Worm (Caenorhabditis elegans): ENCODE data around the gene Y79H2A.2.

Y79H2A.2 gene

DNA sequence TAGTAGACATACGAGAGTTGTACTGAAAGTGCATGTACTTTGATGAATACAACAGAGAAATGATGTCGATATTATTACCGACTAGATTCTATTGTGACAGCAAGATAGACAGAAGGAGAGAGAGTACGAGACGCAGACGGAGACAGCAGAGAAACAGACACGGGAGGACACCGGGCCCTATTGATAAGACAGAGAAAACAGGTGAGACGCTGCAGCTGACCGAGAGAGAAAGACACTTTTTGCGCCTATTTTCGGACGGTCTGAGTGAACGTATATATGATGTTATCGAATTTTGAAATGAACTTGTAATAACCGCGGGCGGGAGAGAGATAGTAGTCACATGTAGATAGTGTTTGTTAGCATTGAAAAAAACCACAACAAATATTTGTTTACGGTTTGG, 27.3 kb downstream of the Y79H2A.2 start (continued):
- TF ChIP-seq somi-1 (GFP tag; optimal IDR thresholded peaks at IDR 0.05): no peak
- TF ChIP-seq F39B2.1 (GFP tag; IDR thresholded peaks at IDR 0.05): no peak
- TF ChIP-seq C17E4.6 (GFP tag; IDR thresholded peaks at IDR 0.05): no peak
- no peak for TF ChIP-seq ceh-91 (GFP tag; IDR thresholded peaks at IDR 0.05)
- no peak for TF ChIP-seq unc-130 (GFP tag; optimal IDR thresholded peaks at IDR 0.05)
- no peak for TF ChIP-seq ceh-27 (GFP tag; optimal IDR thresholded peaks at IDR 0.05)
- TF ChIP-seq C06A6.2 (GFP tag; conservative IDR thresholded peaks at IDR 0.05): no peak
- TF ChIP-seq nfya-2 (GFP tag; IDR thresholded peaks at IDR 0.05): no peak
- no peak for TF ChIP-seq hrde-1 (tag; optimal IDR thresholded peaks at IDR 0.05; ENCODE audit: borderline replicate concordance)
- no peak for TF ChIP-seq nhr-179 (tag; optimal IDR thresholded peaks at IDR 0.05)
- TF ChIP-seq ztf-28 (GFP tag; IDR thresholded peaks at IDR 0.05): no peak
- no peak for TF ChIP-seq D2030.7 (GFP tag; IDR thresholded peaks at IDR 0.05)
- peak; percentile 80 for TF ChIP-seq attf-5 (GFP tag; optimal IDR thresholded peaks at IDR 0.05)
- TF ChIP-seq chd-7 (tag; optimal IDR thresholded peaks at IDR 0.05): no peak
- TF ChIP-seq Y56A3A.18 (GFP tag; IDR thresholded peaks at IDR 0.05): no peak
- TF ChIP-seq hmg-1.2 (GFP tag; IDR thresholded peaks at IDR 0.05): peak; percentile 47; the same call in 1 of the 2 replicates
- no peak for TF ChIP-seq Y67H2A.10 (GFP tag; conservative IDR thresholded peaks at IDR 0.05)
- TF ChIP-seq F22D6.2 (tag; optimal IDR thresholded peaks at IDR 0.05): no peak
- TF ChIP-seq dox-1 (GFP tag; IDR thresholded peaks at IDR 0.05): peak; percentile 78
- TF ChIP-seq lir-1 (GFP tag; conservative IDR thresholded peaks at IDR 0.05): no peak; the same call in 1 of the 2 replicates
- no peak for TF ChIP-seq athp-1 (tag; optimal IDR thresholded peaks at IDR 0.05)
- TF ChIP-seq F23B12.7 (tag; optimal IDR thresholded peaks at IDR 0.05; ENCODE audit: insufficient read depth): no peak
- no peak for TF ChIP-seq B0035.1 (tag; optimal IDR thresholded peaks at IDR 0.05)
- TF ChIP-seq nfya-1 (tag; optimal IDR thresholded peaks at IDR 0.05; ENCODE audit: borderline replicate concordance, insufficient read depth): no peak
- no peak for TF ChIP-seq bed-1 (GFP tag; IDR thresholded peaks at IDR 0.05)
- 0 out of 2 replicates have a peak, but pooled peaks have one; percentile 35 for TF ChIP-seq nfyb-1 (GFP tag; IDR thresholded peaks at IDR 0.05)
- TF ChIP-seq xnd-1 (tag; optimal IDR thresholded peaks at IDR 0.05): no peak
- TF ChIP-seq egl-44 (GFP tag; IDR thresholded peaks at IDR 0.05): no peak
- no peak for TF ChIP-seq snpc-3.4 (tag; optimal IDR thresholded peaks at IDR 0.05)
- no peak for TF ChIP-seq lin-26 (GFP tag; IDR thresholded peaks at IDR 0.05)
- TF ChIP-seq F57A8.1 (GFP tag; optimal IDR thresholded peaks at IDR 0.05): no peak
- TF ChIP-seq dpff-1 (tag; optimal IDR thresholded peaks at IDR 0.05): no peak
- TF ChIP-seq tbp1 (GFP tag; optimal IDR thresholded peaks at IDR 0.05): no peak
- TF ChIP-seq madf-10 (tag; optimal IDR thresholded peaks at IDR 0.05): peak; percentile 10
- TF ChIP-seq ztf-3 (GFP tag; optimal IDR thresholded peaks at IDR 0.05): no peak
- no peak for TF ChIP-seq egl-18 (GFP tag; IDR thresholded peaks at IDR 0.05)
- no peak for TF ChIP-seq tbx-9 (tag; optimal IDR thresholded peaks at IDR 0.05; ENCODE audit: borderline replicate concordance)
- TF ChIP-seq ceh-79 (tag; optimal IDR thresholded peaks at IDR 0.05): no peak
- TF ChIP-seq F49E8.2 (tag; optimal IDR thresholded peaks at IDR 0.05; ENCODE audit: insufficient read depth): no peak
- peak; percentile 17 for TF ChIP-seq lin-40 (tag; optimal IDR thresholded peaks at IDR 0.05)
- TF ChIP-seq mes-4 (tag; optimal IDR thresholded peaks at IDR 0.05): no peak
- no peak for TF ChIP-seq lag-1 (GFP tag; IDR thresholded peaks at IDR 0.05)
- TF ChIP-seq him-1 (tag; optimal IDR thresholded peaks at IDR 0.05): no peak
- TF ChIP-seq Y53F4B.3 (GFP tag; IDR thresholded peaks at IDR 0.05): no peak
- no peak for TF ChIP-seq lin-35 (GFP tag; optimal IDR thresholded peaks at IDR 0.05)
- TF ChIP-seq Y95B8A.8 (GFP tag; IDR thresholded peaks at IDR 0.05): no peak
- TF ChIP-seq mel-28 (tag; optimal IDR thresholded peaks at IDR 0.05; ENCODE audit: borderline replicate concordance): no peak
- TF ChIP-seq B0019.2 (GFP tag; conservative IDR thresholded peaks at IDR 0.05): no peak
- no peak for TF ChIP-seq F52B5.7 (tag; optimal IDR thresholded peaks at IDR 0.05)
